Worm (Caenorhabditis elegans) whole organism, L1 larva: Measurements from ENCODE around the gene F16B12.4.

Experiments
- aly-2 ChIP-seq: fragments of 150-350 bp; optimal IDR thresholded peaks from 2 replicates; lab custom pipeline; 2014; ENCODE audit warnings: missing biosample characterization, missing genetic modification characterization
- ama-1 ChIP-seq: fragments of 150-350 bp; optimal IDR thresholded peaks from 2 replicates; lab custom pipeline; 2014
- xbp-1 ChIP-seq: sonication (generic microtip); optimal IDR thresholded peaks from 2 replicates; lab custom pipeline; 2016; ENCODE audit warnings: missing genetic modification characterization, missing compliant biosample characterization

DNA sequence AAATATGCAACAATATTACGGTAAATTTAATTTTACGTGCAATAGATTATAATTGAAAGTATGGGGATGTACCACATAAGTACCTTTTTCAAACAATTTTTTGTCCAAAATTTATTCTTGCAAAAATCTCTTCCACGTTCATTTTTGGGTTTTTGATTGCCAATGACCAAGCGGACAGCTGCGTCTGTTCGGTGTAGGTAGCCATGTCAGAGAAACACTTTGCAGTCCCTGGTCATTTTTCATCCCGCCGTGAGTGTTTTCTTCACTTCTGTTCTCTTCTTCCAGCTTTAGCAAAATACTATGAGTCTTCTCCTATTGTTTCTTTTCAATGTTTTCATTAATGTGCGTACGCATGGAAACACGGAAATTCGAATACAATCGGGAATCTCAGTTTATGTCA is 8.4 kb downstream of the F16B12.4 start, which contains the start of gene dsl-4:
- TF ChIP-seq xbp-1 (tag; lab: Kevin White, UChicago) (no peak), aly-2 (tag; lab: Kevin White, UChicago) (no peak), ama-1 (no peak)
